Fruit fly (Drosophila melanogaster) whole organism, embryonic: ENCODE measurements around the gene ghi.
A peak's percentile ranks its signal among the peaks of the same experiment; 100 is the strongest.

Experiments used
- Ada2b ChIP-seq: fragments of 200-800 bp; sonication (Bioruptor generic); IDR thresholded peaks from 2 replicates; pipeline ENCODE4 v1.3.6; 2022; ENCODE audit warnings: missing biosample characterization, missing genetic modification characterization
- CG10543 ChIP-seq: fragments of 200-800 bp; sonication (Bioruptor generic); optimal IDR thresholded peaks from 3 replicates; lab custom pipeline; 2017; ENCODE audit warnings: missing biosample characterization, mild to moderate bottlenecking, missing genetic modification characterization, moderate library complexity
- CG10565 ChIP-seq: fragments of 200-800 bp; sonication (Bioruptor generic); optimal IDR thresholded peaks from 3 replicates; lab custom pipeline; 2016; ENCODE audit warnings: missing biosample characterization, mild to moderate bottlenecking, missing genetic modification characterization
- CG11093 ChIP-seq: fragments of 200-800 bp; sonication (Bioruptor generic); IDR thresholded peaks from 3 replicates; pipeline ENCODE4 v1.3.6; 2022; ENCODE audit warnings: missing biosample characterization, missing genetic modification characterization
- CG12391 ChIP-seq: fragments of 200-800 bp; sonication (Bioruptor generic); optimal IDR thresholded peaks from 3 replicates; lab custom pipeline; 2018; ENCODE audit warnings: missing biosample characterization, mild to moderate bottlenecking, missing genetic modification characterization, moderate library complexity
- CG13624 ChIP-seq: fragments of 200-800 bp; sonication (Bioruptor generic); optimal IDR thresholded peaks from 2 replicates; lab custom pipeline; 2016; ENCODE audit warnings: missing biosample characterization, missing genetic modification characterization
- CG14050 ChIP-seq: fragments of 200-800 bp; sonication (Bioruptor generic); IDR thresholded peaks from 3 replicates; pipeline ENCODE4 v1.3.6; 2022; ENCODE audit warnings: missing biosample characterization, missing genetic modification characterization
- CG14965 ChIP-seq: fragments of 200-800 bp; sonication (Bioruptor generic); optimal IDR thresholded peaks from 2 replicates; lab custom pipeline; 2016; ENCODE audit warnings: missing biosample characterization, missing genetic modification characterization, borderline replicate concordance
- CG1529 ChIP-seq: fragments of 200-800 bp; sonication (Bioruptor generic); optimal IDR thresholded peaks from 3 replicates; lab custom pipeline; 2018; ENCODE audit warnings: missing biosample characterization, missing genetic modification characterization
- CG18262 ChIP-seq: fragments of 200-800 bp; optimal IDR thresholded peaks from 3 replicates; lab custom pipeline; 2019; ENCODE audit warnings: missing biosample characterization, mild to moderate bottlenecking, missing genetic modification characterization, moderate library complexity
- CG18476 ChIP-seq: fragments of 200-800 bp; sonication (Bioruptor generic); optimal IDR thresholded peaks from 2 replicates; lab custom pipeline; 2016; ENCODE audit warnings: missing biosample characterization, mild to moderate bottlenecking, missing genetic modification characterization
- CG30403 ChIP-seq: fragments of 200-800 bp; sonication (Bioruptor generic); optimal IDR thresholded peaks from 3 replicates; lab custom pipeline; 2016; ENCODE audit warnings: missing biosample characterization, missing genetic modification characterization
- CG31441 ChIP-seq: fragments of 200-800 bp; sonication (Bioruptor generic); IDR thresholded peaks from 2 replicates; pipeline ENCODE4 v1.3.6; 2022; ENCODE audit warnings: missing biosample characterization, missing genetic modification characterization
- CG3726 ChIP-seq: fragments of 200-800 bp; sonication (Bioruptor generic); IDR thresholded peaks from 3 replicates; pipeline ENCODE4, ENCODE4 v1.3.6; 2022; ENCODE audit warnings: missing biosample characterization, missing genetic modification characterization
- CG3847 ChIP-seq: fragments of 200-800 bp; sonication (Bioruptor generic); IDR thresholded peaks from 2 replicates; pipeline ENCODE4 v1.3.6; 2022; ENCODE audit warnings: missing biosample characterization, missing genetic modification characterization
- CG5180 ChIP-seq: fragments of 200-800 bp; sonication (Bioruptor generic); optimal IDR thresholded peaks from 3 replicates; lab custom pipeline; 2017; ENCODE audit warnings: missing biosample characterization, missing genetic modification characterization, mild to moderate bottlenecking, moderate library complexity, missing genetic modification reagents
- CG6813 ChIP-seq: fragments of 200-800 bp; sonication (Bioruptor generic); optimal IDR thresholded peaks from 2 replicates; lab custom pipeline; 2017; ENCODE audit warnings: missing biosample characterization, missing genetic modification characterization, mild to moderate bottlenecking, moderate library complexity, missing genetic modification reagents
- CG7271 ChIP-seq: fragments of 200-800 bp; sonication (Bioruptor generic); optimal IDR thresholded peaks from 2 replicates; lab custom pipeline; 2018; ENCODE audit warnings: missing biosample characterization, mild to moderate bottlenecking, missing genetic modification characterization, moderate library complexity
- CG8388 ChIP-seq: fragments of 200-800 bp; sonication (Bioruptor generic); optimal IDR thresholded peaks from 2 replicates; lab custom pipeline; 2019; ENCODE audit warnings: missing biosample characterization, mild to moderate bottlenecking, missing genetic modification characterization, moderate library complexity
- CG8478 ChIP-seq: fragments of >200 bp; optimal IDR thresholded peaks from 2 replicates; lab custom pipeline; 2018
- CTCF ChIP-seq: fragments of 200-800 bp; sonication (Bioruptor generic); optimal IDR thresholded peaks from 2 replicates; lab custom pipeline; 2017; ENCODE audit warnings: missing biosample characterization, mild to moderate bottlenecking, missing genetic modification characterization, moderate library complexity
- Chrac-16 ChIP-seq: fragments of 200-800 bp; sonication (Bioruptor generic); optimal IDR thresholded peaks from 3 replicates; lab custom pipeline; 2016; ENCODE audit warnings: missing biosample characterization, missing genetic modification characterization
- D19B ChIP-seq: fragments of 200-800 bp; sonication (Bioruptor generic); optimal IDR thresholded peaks from 2 replicates; lab custom pipeline; 2017; ENCODE audit warnings: missing biosample characterization, mild to moderate bottlenecking, missing genetic modification characterization
- Dek ChIP-seq: fragments of 200-800 bp; sonication (Bioruptor generic); optimal IDR thresholded peaks from 3 replicates; lab custom pipeline; 2019; ENCODE audit warnings: missing biosample characterization, mild to moderate bottlenecking, missing genetic modification characterization, moderate library complexity
- Dll ChIP-seq: fragments of 200-800 bp; sonication (Bioruptor generic); IDR thresholded peaks from 4 replicates; pipeline ENCODE4 v1.3.6; 2022; ENCODE audit warnings: missing biosample characterization, missing genetic modification characterization; ENCODE audit not compliant: partially characterized antibody
- Drgx ChIP-seq: fragments of 200-800 bp; sonication (Bioruptor generic); IDR thresholded peaks from 2 replicates; pipeline ENCODE4 v1.3.6; 2022; ENCODE audit warnings: missing biosample characterization, missing genetic modification characterization
- Ets65A ChIP-seq: fragments of 200-800 bp; sonication (Bioruptor generic); peaks from one replicate; lab custom pipeline; 2016; ENCODE audit warnings: missing biosample characterization, missing genetic modification characterization
- HLH4C ChIP-seq: fragments of 200-800 bp; sonication (Bioruptor generic); IDR thresholded peaks from 3 replicates; pipeline ENCODE4 v1.3.6; 2022; ENCODE audit warnings: missing biosample characterization, missing genetic modification characterization; ENCODE audit not compliant: partially characterized antibody
- Hsf ChIP-seq: fragments of 200-800 bp; sonication (Bioruptor generic); optimal IDR thresholded peaks from 3 replicates; lab custom pipeline; 2016; ENCODE audit warnings: missing biosample characterization, missing genetic modification characterization
- Kr ChIP-seq: fragments of 200-800 bp; sonication (Bioruptor generic); optimal IDR thresholded peaks from 2 replicates; lab custom pipeline; 2017; ENCODE audit warnings: missing biosample characterization, mild to moderate bottlenecking, missing genetic modification characterization
- Mrtf ChIP-seq: fragments of 200-800 bp; sonication (Bioruptor generic); IDR thresholded peaks from 3 replicates; pipeline ENCODE4 v1.3.6; 2022; ENCODE audit warnings: missing biosample characterization, missing genetic modification characterization
- Nf-YA ChIP-seq: fragments of 200-800 bp; sonication (Bioruptor generic); IDR thresholded peaks from 2 replicates; pipeline ENCODE4 v1.3.6; 2022; ENCODE audit warnings: missing biosample characterization, missing genetic modification characterization
- Rfx ChIP-seq: fragments of 200-800 bp; sonication (Bioruptor generic); IDR thresholded peaks from 2 replicates; pipeline ENCODE4 v1.3.6; 2022; ENCODE audit warnings: missing biosample characterization, missing genetic modification characterization
- Sox100B ChIP-seq: fragments of 200-800 bp; sonication (Bioruptor generic); optimal IDR thresholded peaks from 3 replicates; lab custom pipeline; 2018; ENCODE audit warnings: missing biosample characterization, mild to moderate bottlenecking, missing genetic modification characterization
- Spps ChIP-seq: fragments of 200-800 bp; sonication (Bioruptor generic); optimal IDR thresholded peaks from 2 replicates; lab custom pipeline; 2018; ENCODE audit warnings: missing biosample characterization, mild to moderate bottlenecking, missing genetic modification characterization
- TFAM ChIP-seq: fragments of 200-800 bp; sonication (Bioruptor generic); optimal IDR thresholded peaks from 2 replicates; lab custom pipeline; 2017; ENCODE audit warnings: missing biosample characterization, missing genetic modification characterization, inconsistent platforms
- Xbp1 ChIP-seq: fragments of 200-800 bp; sonication (Bioruptor generic); optimal IDR thresholded peaks from 3 replicates; lab custom pipeline; 2016; ENCODE audit warnings: missing biosample characterization, mild to moderate bottlenecking, missing genetic modification characterization
- ac ChIP-seq: fragments of 200-800 bp; sonication (Bioruptor generic); optimal IDR thresholded peaks from 3 replicates; lab custom pipeline; 2017; ENCODE audit warnings: missing biosample characterization, mild to moderate bottlenecking, missing genetic modification characterization
- bowl ChIP-seq: fragments of 200-800 bp; sonication (Bioruptor generic); IDR thresholded peaks from 2 replicates; pipeline ENCODE4 v1.3.6; 2022; ENCODE audit warnings: missing biosample characterization, missing genetic modification characterization
- crp ChIP-seq, 2 experiments: fragments of 200-800 bp; sonication (Bioruptor generic); optimal IDR thresholded peaks; 2 replicates in 1 of 2; 3 replicates in 1 of 2; lab custom pipeline; 2017; ENCODE audit warnings: missing biosample characterization in 2 of 2, missing genetic modification characterization in 2 of 2, mild to moderate bottlenecking in 1 of 2, moderate library complexity in 1 of 2
- cwo ChIP-seq: fragments of 200-800 bp; sonication (Bioruptor generic); optimal IDR thresholded peaks from 3 replicates; lab custom pipeline; 2017; ENCODE audit warnings: missing biosample characterization, missing genetic modification characterization, mild to moderate bottlenecking, moderate library complexity, missing genetic modification reagents
- en ChIP-seq: fragments of 200-800 bp; sonication (Bioruptor generic); optimal IDR thresholded peaks from 2 replicates; lab custom pipeline; 2016; ENCODE audit warnings: missing biosample characterization, missing genetic modification characterization
- gfzf ChIP-seq: fragments of 200-800 bp; sonication (Bioruptor generic); optimal IDR thresholded peaks from 2 replicates; lab custom pipeline; 2016; ENCODE audit warnings: missing biosample characterization, mild to moderate bottlenecking, missing genetic modification characterization, moderate library complexity
- grau ChIP-seq: fragments of 200-800 bp; optimal IDR thresholded peaks from 3 replicates; lab custom pipeline; 2019; ENCODE audit warnings: missing biosample characterization, mild to moderate bottlenecking, missing genetic modification characterization, moderate library complexity
- jigr1 ChIP-seq: fragments of 200-800 bp; sonication (Bioruptor generic); IDR thresholded peaks from 3 replicates; pipeline ENCODE4 v1.3.6; 2022; ENCODE audit warnings: missing biosample characterization, missing genetic modification characterization
- pfk ChIP-seq: fragments of 200-800 bp; sonication (Bioruptor generic); optimal IDR thresholded peaks from 2 replicates; lab custom pipeline; 2018; ENCODE audit warnings: missing biosample characterization, mild to moderate bottlenecking, missing genetic modification characterization, moderate library complexity
- phol ChIP-seq: fragments of 200-800 bp; sonication (Bioruptor generic); optimal IDR thresholded peaks from 3 replicates; lab custom pipeline; 2018; ENCODE audit warnings: missing biosample characterization, mild to moderate bottlenecking, missing genetic modification characterization, moderate library complexity
- pzg ChIP-seq: fragments of 200-800 bp; sonication (Bioruptor generic); optimal IDR thresholded peaks from 3 replicates; lab custom pipeline; 2018; ENCODE audit warnings: missing biosample characterization, mild to moderate bottlenecking, missing genetic modification characterization, moderate library complexity
- wor ChIP-seq: fragments of 200-800 bp; sonication (Bioruptor generic); IDR thresholded peaks from 2 replicates; pipeline ENCODE4 v1.3.6; 2022; ENCODE audit warnings: missing biosample characterization, missing genetic modification characterization
- zen ChIP-seq: fragments of 200-800 bp; sonication (Bioruptor generic); optimal IDR thresholded peaks from 3 replicates; lab custom pipeline; 2018; ENCODE audit warnings: missing biosample characterization, mild to moderate bottlenecking, missing genetic modification characterization, moderate library complexity
- zf30C ChIP-seq: fragments of 200-800 bp; sonication (Bioruptor generic); optimal IDR thresholded peaks from 3 replicates; lab custom pipeline; 2018; ENCODE audit warnings: missing biosample characterization, mild to moderate bottlenecking, missing genetic modification characterization

ghi gene

dm6 chr3L:9468261-9468890, 16.7 kb downstream of the ghi start (continued):
- no peak for TF ChIP-seq Nf-YA (GFP tag; lab: Robert Waterston, UW)
- TF ChIP-seq Mrtf (GFP tag; lab: Robert Waterston, UW) = no peak
- TF ChIP-seq CTCF (GFP tag; lab: Kevin White, UChicago) = no peak
- no peak for TF ChIP-seq Rfx (GFP tag; lab: Robert Waterston, UW)
- TF ChIP-seq CG10565 = no peak
- TF ChIP-seq wor (GFP tag; lab: Robert Waterston, UW) = no peak
- TF ChIP-seq CG14050 (GFP tag; lab: Robert Waterston, UW) = no peak
- no peak for TF ChIP-seq CG3847 (GFP tag; lab: Robert Waterston, UW)
- TF ChIP-seq Hsf = peak; percentile 37
- TF ChIP-seq Chrac-16 (GFP tag; lab: Kevin White, UChicago) = no peak
- no peak for TF ChIP-seq jigr1 (GFP tag; lab: Robert Waterston, UW)
- TF ChIP-seq CG3726 (GFP tag; lab: Robert Waterston, UW) = no peak
- TF ChIP-seq CG8478 = no peak
- TF ChIP-seq Spps = no peak
- TF ChIP-seq zen (tag; lab: Kevin White, UChicago) = no peak
- no peak for TF ChIP-seq CG11093 (GFP tag; lab: Robert Waterston, UW)
- no peak for TF ChIP-seq zf30C
- no peak for TF ChIP-seq TFAM
- TF ChIP-seq Sox100B (GFP tag; lab: Kevin White, UChicago) = peak; percentile 64
- no peak for TF ChIP-seq ac (GFP tag; lab: Kevin White, UChicago)
- no peak for TF ChIP-seq gfzf (GFP tag; lab: Kevin White, UChicago)
- TF ChIP-seq cwo (GFP tag; lab: Kevin White, UChicago) = peak; percentile 47
- no peak for TF ChIP-seq CG5180 (GFP tag; lab: Kevin White, UChicago)
- no peak for TF ChIP-seq CG13624
- TF ChIP-seq Xbp1 (GFP tag; lab: Kevin White, UChicago) = peak; percentile 26
- TF ChIP-seq pzg (GFP tag; lab: Kevin White, UChicago) = no peak
- TF ChIP-seq phol (tag; lab: Kevin White, UChicago) = peak; percentile 59
- TF ChIP-seq CG6813 (GFP tag; lab: Kevin White, UChicago) = no peak
- no peak for TF ChIP-seq Dll (GFP tag; lab: Robert Waterston, UW)
- no peak for TF ChIP-seq Kr (GFP tag; lab: Kevin White, UChicago)
- TF ChIP-seq en = no peak
- no peak for TF ChIP-seq CG18476 (GFP tag; lab: Kevin White, UChicago)
- peak; percentile 63; the same call in 1 of the 2 replicates for TF ChIP-seq CG31441 (GFP tag; lab: Robert Waterston, UW)
- peak; percentile 60 for TF ChIP-seq CG18262 (tag; lab: Kevin White, UChicago)
- no peak for TF ChIP-seq Dek (tag; lab: Kevin White, UChicago)
- peak; percentile 76 for TF ChIP-seq D19B (GFP tag; lab: Kevin White, UChicago)
- TF ChIP-seq CG30403 (GFP tag; lab: Kevin White, UChicago) = peak; percentile 36
- TF ChIP-seq bowl (GFP tag; lab: Robert Waterston, UW) = no peak
- no peak for TF ChIP-seq CG1529 (GFP tag; lab: Kevin White, UChicago)
- TF ChIP-seq CG10543 (GFP tag; lab: Kevin White, UChicago) = no peak
- no peak for TF ChIP-seq CG14965
- TF ChIP-seq grau (tag; lab: Kevin White, UChicago) = peak; percentile 34
- no peak for TF ChIP-seq HLH4C (GFP tag; lab: Robert Waterston, UW)
- no peak for TF ChIP-seq crp (GFP tag; optimal IDR thresholded peaks at IDR 0.05; lab: Kevin White, UChicago)
- no peak for TF ChIP-seq Drgx (GFP tag; lab: Robert Waterston, UW)
- no peak for TF ChIP-seq pfk
- TF ChIP-seq Ets65A (GFP tag; lab: Kevin White, UChicago) = peak; percentile 80
- TF ChIP-seq CG12391 = peak; percentile 35
- TF ChIP-seq Ada2b (GFP tag; lab: Robert Waterston, UW) = no peak
- no peak for TF ChIP-seq CG7271 (tag; lab: Kevin White, UChicago)
- TF ChIP-seq CG8388 = no peak
